Fruit fly (Drosophila melanogaster): ENCODE data around the gene Arl2.

The Arl2 gene

dm6 chr3R:8340675-8341275 lies at the start of gene Arl2, which contains the start of gene COX7A:
Gene Arl2, plus strand, starts transcription at chr3R:8341100.
Gene COX7A, minus strand, starts transcription at chr3R:8341043.
- TF ChIP-seq Ets98B (GFP tag; IDR thresholded peaks at IDR 0.05): no peak
- TF ChIP-seq CG12605 (GFP tag; IDR thresholded peaks at IDR 0.05): no peak
- TF ChIP-seq CG34367 (tag; optimal IDR thresholded peaks at IDR 0.05): no peak

dm6 chr3R:8292034-8292433 lies 48.9 kb upstream of the Arl2 start, which contains the start of gene CG31463:
Gene CG31463, plus strand, starts transcription at chr3R:8292335.
- TF ChIP-seq CG17806 (tag; optimal IDR thresholded peaks at IDR 0.05) (no peak), fd96Ca (GFP tag; IDR thresholded peaks at IDR 0.05) (no peak), D1 (tag; optimal IDR thresholded peaks at IDR 0.05) (no peak), CG13204 (GFP tag; optimal IDR thresholded peaks at IDR 0.05) (no peak), Pif1A (GFP tag; optimal IDR thresholded peaks at IDR 0.05) (no peak), EcR (GFP tag; optimal IDR thresholded peaks at IDR 0.05) (no peak), Snoo (tag; optimal IDR thresholded peaks at IDR 0.05) (no peak), CG34367 (tag; optimal IDR thresholded peaks at IDR 0.05) (no peak), CG12605 (GFP tag; IDR thresholded peaks at IDR 0.05) (no peak)

- peak; percentile 53; the same call in 2 of the 3 replicates for TF ChIP-seq CG4496 (GFP tag; IDR thresholded peaks at IDR 0.05)
- TF ChIP-seq CG17806 (tag; optimal IDR thresholded peaks at IDR 0.05): no peak
These were observed 39.8 kb upstream of the Arl2 start, which contains the start of the genes CG9626 and mRpL1 for dm6 chr3R:8300928-8301752. Gene CG9626, minus strand, starts transcription at chr3R:8300978. Gene mRpL1, plus strand, starts transcription at chr3R:8301440.

- TF ChIP-seq D1 (tag; optimal IDR thresholded peaks at IDR 0.05) (peak; percentile 37), CG32121 (GFP tag; IDR thresholded peaks at IDR 0.05) (peak; percentile 32; the same call in 1 of the 2 replicates), Ets98B (GFP tag; IDR thresholded peaks at IDR 0.05) (peak; percentile 7; the same call in 1 of the 2 replicates), CG4496 (GFP tag; IDR thresholded peaks at IDR 0.05) (no peak), EcR (GFP tag; optimal IDR thresholded peaks at IDR 0.05) (peak; percentile 25), CG8159 (tag; optimal IDR thresholded peaks at IDR 0.05) (no peak)
These were observed 37.1 kb upstream of the Arl2 start, which contains the start of gene nac for dm6 chr3R:8303848-8304247. Gene nac, minus strand, starts transcription at chr3R:8304023.

- TF ChIP-seq Pif1B (GFP tag; optimal IDR thresholded peaks at IDR 0.05) (no peak), CG32121 (GFP tag; IDR thresholded peaks at IDR 0.05) (0 out of 2 replicates have a peak, but pooled peaks have one; percentile 11), CG12605 (GFP tag; IDR thresholded peaks at IDR 0.05) (no peak), CG10348 (GFP tag; IDR thresholded peaks at IDR 0.05) (no peak), Pif1A (GFP tag; optimal IDR thresholded peaks at IDR 0.05) (no peak)
These were observed 35.8 kb upstream of the Arl2 start, which contains the start of gene Sgt1 for dm6 chr3R:8305110-8305509. Gene Sgt1, minus strand, starts transcription at chr3R:8305274.

dm6 chr3R:8306188-8306926 lies 34.5 kb upstream of the Arl2 start:
- TF ChIP-seq CG12605 (GFP tag; IDR thresholded peaks at IDR 0.05): no peak
- TF ChIP-seq CG17806 (tag; optimal IDR thresholded peaks at IDR 0.05): no peak
- no peak for TF ChIP-seq D1 (tag; optimal IDR thresholded peaks at IDR 0.05)
- no peak for TF ChIP-seq CG9948 (tag; optimal IDR thresholded peaks at IDR 0.05)
- TF ChIP-seq CG32121 (GFP tag; IDR thresholded peaks at IDR 0.05): no peak
- TF ChIP-seq CG8159 (tag; optimal IDR thresholded peaks at IDR 0.05): no peak
- no peak for TF ChIP-seq Snoo (tag; optimal IDR thresholded peaks at IDR 0.05)
- TF ChIP-seq gl (tag; optimal IDR thresholded peaks at IDR 0.05): no peak
- TF ChIP-seq CG14655 (GFP tag; optimal IDR thresholded peaks at IDR 0.05): no peak
- no peak for TF ChIP-seq CG10348 (GFP tag; IDR thresholded peaks at IDR 0.05)
- TF ChIP-seq CG8301 (tag; optimal IDR thresholded peaks at IDR 0.05): no peak
- no peak for TF ChIP-seq EcR (GFP tag; optimal IDR thresholded peaks at IDR 0.05)

- TF ChIP-seq Pif1B (GFP tag; optimal IDR thresholded peaks at IDR 0.05) (no peak), CG8301 (tag; optimal IDR thresholded peaks at IDR 0.05) (no peak), fd96Ca (GFP tag; IDR thresholded peaks at IDR 0.05) (no peak), CG10348 (GFP tag; IDR thresholded peaks at IDR 0.05) (no peak), CG15710 (tag; optimal IDR thresholded peaks at IDR 0.05) (no peak), Pif1A (GFP tag; optimal IDR thresholded peaks at IDR 0.05) (no peak), Ets98B (GFP tag; IDR thresholded peaks at IDR 0.05) (no peak)
These were observed 34.0 kb upstream of the Arl2 start for dm6 chr3R:8306927-8307261.

Measured in whole organism, pupa.